Fruit fly (Drosophila melanogaster): ENCODE measurements around the gene Sfp26Ad.

DNA sequence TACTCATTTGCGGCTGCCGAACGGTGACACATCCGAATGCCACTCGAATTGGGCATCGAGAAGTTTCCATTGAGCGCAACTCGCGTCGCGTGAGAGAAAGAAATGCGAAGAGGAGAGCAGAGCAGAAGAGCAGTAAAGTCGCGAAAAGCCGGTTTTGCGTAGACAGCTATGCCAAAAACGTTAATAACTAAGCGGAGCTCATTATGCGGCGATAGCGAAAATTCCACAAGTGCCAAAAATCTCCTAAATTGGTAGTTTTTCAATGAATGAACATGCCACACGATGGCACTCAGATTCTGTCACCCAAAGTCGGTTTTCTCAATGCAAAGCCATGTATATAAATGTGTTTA lies 34.6 kb upstream of the Sfp26Ad start:
- TF ChIP-seq CG31627 (GFP tag; optimal IDR thresholded peaks at IDR 0.05) = no peak
- no peak for TF ChIP-seq CG11902 (GFP tag; optimal IDR thresholded peaks at IDR 0.05)
- TF ChIP-seq salr (GFP tag; optimal IDR thresholded peaks at IDR 0.05) = no peak
- no peak for TF ChIP-seq Gug (GFP tag; IDR thresholded peaks at IDR 0.05)
- TF ChIP-seq spab (GFP tag; optimal IDR thresholded peaks at IDR 0.05) = no peak
- TF ChIP-seq fd85E (GFP tag; optimal IDR thresholded peaks at IDR 0.05) = no peak
- no peak for TF ChIP-seq CG4318 (GFP tag; optimal IDR thresholded peaks at IDR 0.05)
- no peak for TF ChIP-seq CG3919 (GFP tag; optimal IDR thresholded peaks at IDR 0.05)
- no peak for TF ChIP-seq Sox102F (GFP tag; optimal IDR thresholded peaks at IDR 0.05)
- no peak for TF ChIP-seq Smox (GFP tag; optimal IDR thresholded peaks at IDR 0.05)
- no peak for TF ChIP-seq vri (GFP tag; optimal IDR thresholded peaks at IDR 0.05)

Measured in whole organism, prepupa.